Worm (Caenorhabditis elegans) whole organism, young adult: ENCODE data around the gene F45E1.2.

Source experiments
- B0035.1 ChIP-seq: sonication (generic microtip); optimal IDR thresholded peaks from 2 replicates; lab custom pipeline; 2016; ENCODE audit warnings: missing genetic modification characterization, mild to moderate bottlenecking, missing compliant biosample characterization, missing genotype, missing genetic modification reagents
- C17E4.6 ChIP-seq: fragments of 200-800 bp; sonication (Bioruptor generic); IDR thresholded peaks from 2 replicates; pipeline ENCODE4 v1.3.6; 2022; ENCODE audit warnings: missing genetic modification reagents, missing genetic modification characterization, missing compliant biosample characterization
- F37B4.10 ChIP-seq: fragments of 200-800 bp; sonication (Bioruptor generic); IDR thresholded peaks from 2 replicates; pipeline ENCODE4 v1.3.6; 2022; ENCODE audit warnings: missing genetic modification characterization, missing compliant biosample characterization
- F39B2.1 ChIP-seq: fragments of 200-800 bp; sonication (Bioruptor generic); IDR thresholded peaks from 2 replicates; pipeline ENCODE4 v1.3.6; 2022; ENCODE audit warnings: missing genetic modification reagents, missing genetic modification characterization, missing compliant biosample characterization
- F52B5.7 ChIP-seq: sonication (generic microtip); optimal IDR thresholded peaks from 2 replicates; lab custom pipeline; 2016; ENCODE audit warnings: mild to moderate bottlenecking, missing genetic modification characterization, missing compliant biosample characterization
- K11D2.4 ChIP-seq: fragments of 200-800 bp; sonication (Bioruptor generic); IDR thresholded peaks from 2 replicates; pipeline ENCODE4 v1.3.6; 2022; ENCODE audit warnings: missing genetic modification reagents, missing genetic modification characterization, missing compliant biosample characterization
- T26A5.8 ChIP-seq: sonication (generic microtip); optimal IDR thresholded peaks from 2 replicates; lab custom pipeline; 2016; ENCODE audit warnings: missing genetic modification characterization, missing compliant biosample characterization
- Y53F4B.3 ChIP-seq: fragments of 200-800 bp; sonication (Bioruptor generic); IDR thresholded peaks from 2 replicates; pipeline ENCODE4 v1.3.6; 2022; ENCODE audit warnings: missing genetic modification reagents, missing genetic modification characterization, missing compliant biosample characterization
- Y67H2A.10 ChIP-seq: fragments of 200-800 bp; sonication (Bioruptor generic); conservative IDR thresholded peaks from 2 replicates; pipeline ENCODE4 v1.3.6; 2022; ENCODE audit warnings: missing genetic modification reagents, missing genetic modification characterization, missing compliant biosample characterization
- ama-1 ChIP-seq, 3 experiments: fragments of 150-350 bp in 1 of 3; sonication (generic microtip) in 2 of 3; optimal IDR thresholded peaks; 2 replicates each; lab custom pipeline; 2014 to 2018; ENCODE audit warnings: missing biosample characterization in 2 of 3, missing genetic modification characterization in 2 of 3, missing genetic modification reagents in 2 of 3
- aptf-2 ChIP-seq: fragments of 200-800 bp; sonication (Bioruptor generic); conservative IDR thresholded peaks from 2 replicates; pipeline ENCODE4 v1.3.6; 2022; ENCODE audit warnings: missing genetic modification reagents, missing genetic modification characterization, missing compliant biosample characterization
- aptf-3 ChIP-seq: fragments of 200-800 bp; sonication (Bioruptor generic); IDR thresholded peaks from 2 replicates; pipeline ENCODE4 v1.3.6; 2022; ENCODE audit warnings: missing genetic modification characterization, missing compliant biosample characterization
- atf-7 ChIP-seq: sonication (generic microtip); optimal IDR thresholded peaks from 2 replicates; lab custom pipeline; 2017; ENCODE audit warnings: mild to moderate bottlenecking, missing genetic modification characterization, missing compliant biosample characterization
- attf-3 ChIP-seq: fragments of 200-800 bp; sonication (Bioruptor generic); conservative IDR thresholded peaks from 2 replicates; pipeline ENCODE4 v1.3.6; 2022; ENCODE audit warnings: missing genetic modification reagents, missing genetic modification characterization, missing compliant biosample characterization
- cebp-1 ChIP-seq, 2 experiments: fragments of 200-800 bp in 1 of 2; sonication (Bioruptor generic) in 1 of 2; sonication (generic microtip) in 1 of 2; IDR thresholded peaks in 1 of 2; optimal IDR thresholded peaks in 1 of 2; 2 replicates each; pipeline versions ENCODE4 v1.3.6 to Lab custom; 2017 to 2022; ENCODE audit warnings: missing compliant biosample characterization in 2 of 2, missing genetic modification characterization in 2 of 2, mild to moderate bottlenecking in 1 of 2, missing genetic modification reagents in 1 of 2, moderate library complexity in 1 of 2
- ceh-27 ChIP-seq: fragments of 200-800 bp; sonication (Bioruptor generic); optimal IDR thresholded peaks from 2 replicates; lab custom pipeline; 2018; ENCODE audit warnings: mild to moderate bottlenecking, missing genetic modification characterization, moderate library complexity, missing compliant biosample characterization
- dpl-1 ChIP-seq: fragments of 150-350 bp; optimal IDR thresholded peaks from 2 replicates; lab custom pipeline; 2014; ENCODE audit warnings: missing biosample characterization, missing genetic modification reagents, missing genetic modification characterization
- him-1 ChIP-seq: sonication (generic microtip); optimal IDR thresholded peaks from 2 replicates; lab custom pipeline; 2016; ENCODE audit warnings: missing genotype, missing genetic modification reagents, missing genetic modification characterization, missing compliant biosample characterization
- hlh-12 ChIP-seq: sonication (generic microtip); optimal IDR thresholded peaks from 2 replicates; lab custom pipeline; 2016; ENCODE audit warnings: missing genetic modification characterization, missing compliant biosample characterization
- hlh-26 ChIP-seq: fragments of 200-800 bp; sonication (Bioruptor generic); conservative IDR thresholded peaks from 2 replicates; pipeline ENCODE4 v1.3.6; 2022; ENCODE audit warnings: missing genetic modification reagents, missing genetic modification characterization, missing compliant biosample characterization
- hmg-1.2 ChIP-seq: fragments of 200-800 bp; sonication (Bioruptor generic); IDR thresholded peaks from 2 replicates; pipeline ENCODE4 v1.3.6; 2022; ENCODE audit warnings: missing genetic modification reagents, missing genetic modification characterization, missing compliant biosample characterization
- hmg-20 ChIP-seq: fragments of 200-800 bp; sonication (Bioruptor generic); IDR thresholded peaks from 2 replicates; pipeline ENCODE4 v1.3.6; 2022; ENCODE audit warnings: missing genetic modification reagents, missing genetic modification characterization, missing compliant biosample characterization
- hrde-1 ChIP-seq: sonication (generic microtip); optimal IDR thresholded peaks from 2 replicates; lab custom pipeline; 2016; ENCODE audit warnings: missing genetic modification characterization, mild to moderate bottlenecking, missing compliant biosample characterization, moderate library complexity, missing genotype, missing genetic modification reagents, borderline replicate concordance
- hsf-1 ChIP-seq: fragments of 200-800 bp; sonication (Bioruptor generic); IDR thresholded peaks from 2 replicates; pipeline ENCODE4 v1.3.6; 2022; ENCODE audit warnings: missing genetic modification reagents, missing genetic modification characterization, missing compliant biosample characterization
- let-526 ChIP-seq: fragments of 200-800 bp; sonication (Bioruptor generic); IDR thresholded peaks from 2 replicates; pipeline ENCODE4 v1.3.6; 2022; ENCODE audit warnings: missing genetic modification reagents, missing genetic modification characterization, missing compliant biosample characterization
- let-607 ChIP-seq, 2 experiments: fragments of 200-800 bp in 1 of 2; sonication (Bioruptor generic) in 1 of 2; sonication (generic microtip) in 1 of 2; optimal IDR thresholded peaks; 2 replicates each; lab custom pipeline; 2016 to 2018; ENCODE audit warnings: mild to moderate bottlenecking in 2 of 2, missing compliant biosample characterization in 2 of 2, missing genetic modification characterization in 2 of 2, moderate library complexity in 2 of 2, missing genotype in 1 of 2
- lin-26 ChIP-seq: fragments of 200-800 bp; sonication (Bioruptor generic); IDR thresholded peaks from 2 replicates; pipeline ENCODE4 v1.3.6; 2022; ENCODE audit warnings: missing genetic modification reagents, missing genetic modification characterization, missing compliant biosample characterization
- lir-1 ChIP-seq: fragments of 200-800 bp; sonication (Bioruptor generic); conservative IDR thresholded peaks from 2 replicates; pipeline ENCODE4 v1.3.6; 2022; ENCODE audit warnings: missing genetic modification reagents, missing genetic modification characterization, missing compliant biosample characterization
- madf-3 ChIP-seq: fragments of 200-800 bp; sonication (Bioruptor generic); IDR thresholded peaks from 2 replicates; pipeline ENCODE4 v1.3.6; 2022; ENCODE audit warnings: missing genetic modification reagents, missing genetic modification characterization, missing compliant biosample characterization
- madf-8 ChIP-seq: fragments of 200-800 bp; sonication (Bioruptor generic); conservative IDR thresholded peaks from 2 replicates; pipeline ENCODE4 v1.3.6; 2022; ENCODE audit warnings: missing genetic modification reagents, missing genetic modification characterization, missing compliant biosample characterization
- mxl-1 ChIP-seq: sonication (generic microtip); optimal IDR thresholded peaks from 2 replicates; lab custom pipeline; 2016; ENCODE audit warnings: missing genetic modification characterization, missing compliant biosample characterization
- nfya-1 ChIP-seq: sonication (generic microtip); optimal IDR thresholded peaks from 2 replicates; lab custom pipeline; 2017; ENCODE audit warnings: antibody characterized with exemption, missing compliant biosample characterization, missing genetic modification characterization, borderline replicate concordance; ENCODE audit not compliant: insufficient read depth
- nhr-120 ChIP-seq: fragments of 200-800 bp; sonication (Bioruptor generic); IDR thresholded peaks from 2 replicates; pipeline ENCODE4 v1.3.6; 2022; ENCODE audit warnings: missing genetic modification characterization, missing compliant biosample characterization
- pbrm-1 ChIP-seq: fragments of 200-800 bp; sonication (Bioruptor generic); IDR thresholded peaks from 2 replicates; pipeline ENCODE4 v1.3.6; 2022; ENCODE audit warnings: missing genetic modification reagents, missing genetic modification characterization, missing compliant biosample characterization
- repo-1 ChIP-seq: sonication (generic microtip); optimal IDR thresholded peaks from 2 replicates; lab custom pipeline; 2017; ENCODE audit warnings: mild to moderate bottlenecking, missing genetic modification characterization, missing compliant biosample characterization
- rpc-1 ChIP-seq, 2 experiments: fragments of 150-350 bp in 1 of 2; sonication (generic microtip) in 1 of 2; optimal IDR thresholded peaks; 2 replicates each; lab custom pipeline; 2014 to 2018; ENCODE audit warnings: missing biosample characterization in 1 of 2, missing genetic modification characterization in 1 of 2, missing genetic modification reagents in 1 of 2, missing genotype in 1 of 2
- snpc-1.1 ChIP-seq: sonication (generic microtip); optimal IDR thresholded peaks from 2 replicates; lab custom pipeline; 2017; ENCODE audit warnings: missing genetic modification characterization, mild to moderate bottlenecking, missing compliant biosample characterization, antibody characterized with exemption, moderate library complexity, missing genotype, missing genetic modification reagents; ENCODE audit not compliant: insufficient read depth
- somi-1 ChIP-seq: fragments of 200-800 bp; sonication (Bioruptor generic); optimal IDR thresholded peaks from 2 replicates; lab custom pipeline; 2018; ENCODE audit warnings: mild to moderate bottlenecking, missing genetic modification characterization, missing compliant biosample characterization
- tbp1 ChIP-seq: fragments of 200-800 bp; sonication (Bioruptor generic); optimal IDR thresholded peaks from 2 replicates; lab custom pipeline; 2018; ENCODE audit warnings: mild to moderate bottlenecking, missing genetic modification characterization, missing compliant biosample characterization
- unc-130 ChIP-seq: sonication (generic microtip); optimal IDR thresholded peaks from 2 replicates; lab custom pipeline; 2016; ENCODE audit warnings: missing genetic modification reagents, missing genetic modification characterization, missing compliant biosample characterization
- zfh-2 ChIP-seq: fragments of 200-800 bp; sonication (Bioruptor generic); conservative IDR thresholded peaks from 2 replicates; pipeline ENCODE4 v1.3.6; 2022; ENCODE audit warnings: missing genetic modification reagents, missing genetic modification characterization, missing compliant biosample characterization
- ztf-18 ChIP-seq: sonication (generic microtip); optimal IDR thresholded peaks from 2 replicates; lab custom pipeline; 2016; ENCODE audit warnings: missing genotype, mild to moderate bottlenecking, missing genetic modification characterization, missing compliant biosample characterization
- ztf-22 ChIP-seq: fragments of 200-800 bp; sonication (Bioruptor generic); optimal IDR thresholded peaks from 2 replicates; lab custom pipeline; 2018; ENCODE audit warnings: mild to moderate bottlenecking, missing genetic modification characterization, moderate library complexity, missing compliant biosample characterization
- ztf-26 ChIP-seq: sonication (generic microtip); optimal IDR thresholded peaks from 2 replicates; lab custom pipeline; 2017; ENCODE audit warnings: missing genetic modification characterization, missing compliant biosample characterization
- ztf-6 ChIP-seq: fragments of 200-800 bp; sonication (Bioruptor generic); IDR thresholded peaks from 2 replicates; pipeline ENCODE4 v1.3.6; 2022; ENCODE audit warnings: missing genetic modification reagents, missing genetic modification characterization, missing compliant biosample characterization

Gene F45E1.2

DNA sequence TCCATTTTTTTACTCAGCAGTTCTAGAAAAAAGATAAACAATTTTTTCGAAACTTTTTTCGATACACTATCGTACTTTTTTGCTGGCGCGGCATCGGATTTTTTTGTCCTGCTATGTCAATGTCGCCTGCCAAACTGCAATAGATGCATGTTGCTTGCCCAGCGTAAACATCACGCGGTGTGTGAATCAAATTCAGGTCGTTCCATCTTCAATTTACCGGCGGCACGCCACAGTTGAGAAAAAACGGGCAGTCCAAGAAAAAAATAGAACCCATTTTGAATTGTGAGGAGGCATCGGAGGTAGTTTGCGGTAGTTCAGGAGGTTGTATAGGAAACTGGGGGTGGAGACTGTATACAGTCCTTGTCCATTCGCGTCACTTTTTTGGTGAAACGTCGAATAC, 14.9 kb downstream of the F45E1.2 start:
- TF ChIP-seq ztf-26 (tag; lab: Kevin White, UChicago) (peak; percentile 53), aptf-3 (no peak), cebp-1 (GFP tag; IDR thresholded peaks at IDR 0.05; lab: Robert Waterston, UW) (no peak), cebp-1 (tag; optimal IDR thresholded peaks at IDR 0.05; lab: Kevin White, UChicago) (peak; percentile 34), pbrm-1 (0 out of 2 replicates have a peak, but pooled peaks have one; percentile 20), dpl-1 (GFP tag; lab: Kevin White, UChicago) (no peak), attf-3 (GFP tag; lab: Robert Waterston, UW) (no peak), repo-1 (tag; lab: Kevin White, UChicago) (no peak), nhr-120 (GFP tag; lab: Robert Waterston, UW) (no peak), tbp1 (GFP tag; lab: Kevin White, UChicago) (peak; percentile 18), ceh-27 (GFP tag; lab: Kevin White, UChicago) (peak; percentile 26), somi-1 (peak; percentile 32), ama-1 (optimal IDR thresholded peaks at IDR 0.05; lab: Kevin White, UChicago) (peak; percentile 24), ama-1 (GFP tag; optimal IDR thresholded peaks at IDR 0.05; lab: Kevin White, UChicago) (no peak)

DNA sequence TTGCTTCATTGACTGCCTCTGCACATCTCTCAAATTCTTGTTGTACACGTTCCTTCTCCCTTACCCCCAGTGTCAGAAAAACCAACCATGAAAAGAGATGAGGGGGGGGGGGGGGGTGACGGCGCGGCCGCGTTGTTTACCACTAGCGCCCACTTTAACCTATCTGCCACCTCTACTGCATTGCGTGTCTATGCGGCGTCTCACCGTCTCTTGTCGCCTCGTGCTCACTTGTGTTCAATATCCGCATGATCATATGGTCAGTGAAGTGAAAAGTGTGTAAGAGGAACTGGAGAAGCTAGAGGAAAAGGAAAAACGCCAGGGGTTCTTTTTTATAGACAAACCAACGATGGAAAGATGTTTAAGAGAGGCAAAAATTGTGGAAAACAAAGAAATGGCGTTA, 16.1 kb downstream of the F45E1.2 start:
- 0 out of 2 replicates have a peak, but pooled peaks have one; percentile 28 for TF ChIP-seq ztf-6
- TF ChIP-seq nfya-1 (tag; lab: Kevin White, UChicago): no peak
- TF ChIP-seq Y67H2A.10 (GFP tag; lab: Robert Waterston, UW): no peak
- TF ChIP-seq him-1 (tag; lab: Kevin White, UChicago): no peak
- peak; percentile 86 for TF ChIP-seq let-526 (GFP tag; lab: Robert Waterston, UW)
- peak; percentile 97 for TF ChIP-seq zfh-2 (GFP tag; lab: Robert Waterston, UW)
- no peak for TF ChIP-seq ama-1 (optimal IDR thresholded peaks at IDR 0.05; lab: Kevin White, UChicago)
- TF ChIP-seq ama-1 (GFP tag; optimal IDR thresholded peaks at IDR 0.05; lab: Kevin White, UChicago): peak in 1 of 2 experiments; percentile 7
- 0 out of 2 replicates have a peak, but pooled peaks have one; percentile 26 for TF ChIP-seq F37B4.10 (GFP tag; lab: Robert Waterston, UW)
- peak in 1 of 2 experiments; percentile 13 for TF ChIP-seq let-607 (tag; optimal IDR thresholded peaks at IDR 0.05; lab: Kevin White, UChicago)
- no peak for TF ChIP-seq unc-130 (GFP tag; lab: Kevin White, UChicago)
- TF ChIP-seq mxl-1 (tag; lab: Kevin White, UChicago): no peak
- TF ChIP-seq aptf-2: no peak
- TF ChIP-seq F39B2.1 (GFP tag; lab: Robert Waterston, UW): no peak
- TF ChIP-seq hrde-1 (tag; lab: Kevin White, UChicago): no peak
- TF ChIP-seq F52B5.7 (tag; lab: Kevin White, UChicago): peak; percentile 75
- no peak for TF ChIP-seq lin-26
- peak; percentile 40 for TF ChIP-seq ztf-18 (tag; lab: Kevin White, UChicago)
- no peak for TF ChIP-seq Y53F4B.3 (GFP tag; lab: Robert Waterston, UW)
- TF ChIP-seq hlh-26 (GFP tag; lab: Robert Waterston, UW): no peak
- TF ChIP-seq hmg-1.2 (GFP tag; lab: Robert Waterston, UW): peak; percentile 76
- TF ChIP-seq tbp1 (GFP tag; lab: Kevin White, UChicago): peak; percentile 66
- TF ChIP-seq B0035.1 (tag; lab: Kevin White, UChicago): no peak
- TF ChIP-seq madf-3 (GFP tag; lab: Robert Waterston, UW): no peak
- TF ChIP-seq rpc-1 (optimal IDR thresholded peaks at IDR 0.05; lab: Kevin White, UChicago): no peak
- TF ChIP-seq rpc-1 (tag; optimal IDR thresholded peaks at IDR 0.05; lab: Kevin White, UChicago): no peak
- no peak for TF ChIP-seq madf-8 (GFP tag; lab: Robert Waterston, UW)
- peak; percentile 74 for TF ChIP-seq ztf-22 (GFP tag; lab: Kevin White, UChicago)
- TF ChIP-seq hmg-20 (GFP tag; lab: Robert Waterston, UW): peak; percentile 50; the same call in 1 of the 2 replicates
- peak; percentile 69; the same call in 1 of the 2 replicates for TF ChIP-seq lir-1
- TF ChIP-seq T26A5.8 (tag; lab: Kevin White, UChicago): no peak
- no peak for TF ChIP-seq hlh-12 (tag; lab: Kevin White, UChicago)
- peak; percentile 89 for TF ChIP-seq atf-7 (tag; lab: Kevin White, UChicago)
- no peak for TF ChIP-seq snpc-1.1 (tag; lab: Kevin White, UChicago)
- TF ChIP-seq K11D2.4 (GFP tag; lab: Robert Waterston, UW): peak; percentile 81
- TF ChIP-seq C17E4.6 (GFP tag; lab: Robert Waterston, UW): peak; percentile 56; the same call in 1 of the 2 replicates
- TF ChIP-seq repo-1 (tag; lab: Kevin White, UChicago): peak; percentile 63
- TF ChIP-seq hsf-1 (GFP tag; lab: Robert Waterston, UW): peak; percentile 52; the same call in 1 of the 2 replicates
